Worm (Caenorhabditis elegans) whole organism, young adult: ENCODE data around the gene tba-9.

Source experiments
- B0019.2 ChIP-seq: fragments of 200-800 bp; sonication (Bioruptor generic); conservative IDR thresholded peaks from 2 replicates; pipeline ENCODE4 v1.3.6; 2022; ENCODE audit warnings: missing genetic modification reagents, missing genetic modification characterization, missing compliant biosample characterization
- D2030.7 ChIP-seq: fragments of 200-800 bp; sonication (Bioruptor generic); IDR thresholded peaks from 2 replicates; pipeline ENCODE4 v1.3.6; 2022; ENCODE audit warnings: missing genetic modification reagents, missing genetic modification characterization, missing compliant biosample characterization
- F10E7.11 ChIP-seq: sonication (generic microtip); optimal IDR thresholded peaks from 2 replicates; lab custom pipeline; 2017; ENCODE audit warnings: mild to moderate bottlenecking, missing genetic modification characterization, moderate library complexity, missing compliant biosample characterization
- F37B4.10 ChIP-seq: fragments of 200-800 bp; sonication (Bioruptor generic); IDR thresholded peaks from 2 replicates; pipeline ENCODE4 v1.3.6; 2022; ENCODE audit warnings: missing genetic modification characterization, missing compliant biosample characterization
- F39B2.1 ChIP-seq: fragments of 200-800 bp; sonication (Bioruptor generic); IDR thresholded peaks from 2 replicates; pipeline ENCODE4 v1.3.6; 2022; ENCODE audit warnings: missing genetic modification reagents, missing genetic modification characterization, missing compliant biosample characterization
- F49E8.2 ChIP-seq: sonication (generic microtip); optimal IDR thresholded peaks from 3 replicates; lab custom pipeline; 2017; ENCODE audit warnings: missing genetic modification characterization, mild to moderate bottlenecking, missing compliant biosample characterization, antibody characterized with exemption, moderate library complexity; ENCODE audit not compliant: insufficient read depth
- F52B5.7 ChIP-seq: sonication (generic microtip); optimal IDR thresholded peaks from 2 replicates; lab custom pipeline; 2016; ENCODE audit warnings: mild to moderate bottlenecking, missing genetic modification characterization, missing compliant biosample characterization
- F55B11.4 ChIP-seq: sonication (generic microtip); optimal IDR thresholded peaks from 2 replicates; lab custom pipeline; 2016; ENCODE audit warnings: missing compliant biosample characterization, missing genetic modification characterization, borderline replicate concordance; ENCODE audit not compliant: insufficient read depth
- F57C9.4 ChIP-seq: sonication (generic microtip); optimal IDR thresholded peaks from 2 replicates; lab custom pipeline; 2017; ENCODE audit warnings: mild to moderate bottlenecking, missing genetic modification characterization, missing compliant biosample characterization
- Y56A3A.18 ChIP-seq: fragments of 200-800 bp; sonication (Bioruptor generic); IDR thresholded peaks from 2 replicates; pipeline ENCODE4 v1.3.6; 2022; ENCODE audit warnings: missing genetic modification reagents, missing genetic modification characterization, missing compliant biosample characterization
- aptf-2 ChIP-seq: fragments of 200-800 bp; sonication (Bioruptor generic); conservative IDR thresholded peaks from 2 replicates; pipeline ENCODE4 v1.3.6; 2022; ENCODE audit warnings: missing genetic modification reagents, missing genetic modification characterization, missing compliant biosample characterization
- attf-3 ChIP-seq: fragments of 200-800 bp; sonication (Bioruptor generic); conservative IDR thresholded peaks from 2 replicates; pipeline ENCODE4 v1.3.6; 2022; ENCODE audit warnings: missing genetic modification reagents, missing genetic modification characterization, missing compliant biosample characterization
- ceh-27 ChIP-seq: fragments of 200-800 bp; sonication (Bioruptor generic); optimal IDR thresholded peaks from 2 replicates; lab custom pipeline; 2018; ENCODE audit warnings: mild to moderate bottlenecking, missing genetic modification characterization, moderate library complexity, missing compliant biosample characterization
- dox-1 ChIP-seq: fragments of 200-800 bp; sonication (Bioruptor generic); IDR thresholded peaks from 2 replicates; pipeline ENCODE4 v1.3.6; 2022; ENCODE audit warnings: missing genetic modification reagents, missing genetic modification characterization, missing compliant biosample characterization
- efl-1 ChIP-seq: fragments of 150-350 bp; optimal IDR thresholded peaks from 2 replicates; lab custom pipeline; 2014; ENCODE audit warnings: missing biosample characterization, missing genetic modification reagents, missing genetic modification characterization
- ets-4 ChIP-seq: fragments of 200-800 bp; sonication (Bioruptor generic); optimal IDR thresholded peaks from 2 replicates; lab custom pipeline; 2018; ENCODE audit warnings: mild to moderate bottlenecking, missing genetic modification characterization, missing compliant biosample characterization
- hrde-1 ChIP-seq: sonication (generic microtip); optimal IDR thresholded peaks from 2 replicates; lab custom pipeline; 2016; ENCODE audit warnings: missing genetic modification characterization, mild to moderate bottlenecking, missing compliant biosample characterization, moderate library complexity, missing genotype, missing genetic modification reagents, borderline replicate concordance
- lag-1 ChIP-seq: fragments of 200-800 bp; sonication (Bioruptor generic); IDR thresholded peaks from 2 replicates; pipeline ENCODE4 v1.3.6; 2022; ENCODE audit warnings: missing genetic modification reagents, missing genetic modification characterization, missing compliant biosample characterization
- lin-35 ChIP-seq, 3 experiments: fragments of 150-350 bp in 2 of 3; sonication (generic microtip) in 1 of 3; optimal IDR thresholded peaks; 2 replicates each; lab custom pipeline; 2014 to 2018; ENCODE audit warnings: missing biosample characterization in 3 of 3, missing genetic modification characterization in 3 of 3, missing genetic modification reagents in 3 of 3
- lsl-1 ChIP-seq: fragments of 200-800 bp; sonication (Bioruptor generic); optimal IDR thresholded peaks from 2 replicates; lab custom pipeline; 2018; ENCODE audit warnings: mild to moderate bottlenecking, missing genetic modification characterization, moderate library complexity, missing compliant biosample characterization
- madf-3 ChIP-seq: fragments of 200-800 bp; sonication (Bioruptor generic); IDR thresholded peaks from 2 replicates; pipeline ENCODE4 v1.3.6; 2022; ENCODE audit warnings: missing genetic modification reagents, missing genetic modification characterization, missing compliant biosample characterization
- mcd-1 ChIP-seq: fragments of 200-800 bp; sonication (Bioruptor generic); IDR thresholded peaks from 2 replicates; pipeline ENCODE4 v1.3.6; 2022; ENCODE audit warnings: missing genetic modification reagents, missing genetic modification characterization, missing compliant biosample characterization
- mel-28 ChIP-seq: sonication (generic microtip); optimal IDR thresholded peaks from 2 replicates; lab custom pipeline; 2016; ENCODE audit warnings: borderline replicate concordance, mild to moderate bottlenecking, missing genetic modification characterization, missing compliant biosample characterization
- nhr-120 ChIP-seq: fragments of 200-800 bp; sonication (Bioruptor generic); IDR thresholded peaks from 2 replicates; pipeline ENCODE4 v1.3.6; 2022; ENCODE audit warnings: missing genetic modification characterization, missing compliant biosample characterization
- nhr-179 ChIP-seq: sonication (generic microtip); optimal IDR thresholded peaks from 2 replicates; lab custom pipeline; 2016; ENCODE audit warnings: mild to moderate bottlenecking, missing genetic modification characterization, missing compliant biosample characterization
- nhr-80 ChIP-seq: sonication (generic microtip); optimal IDR thresholded peaks from 2 replicates; lab custom pipeline; 2016; ENCODE audit warnings: missing genetic modification characterization, missing compliant biosample characterization
- nhr-90 ChIP-seq: sonication (generic microtip); optimal IDR thresholded peaks from 2 replicates; lab custom pipeline; 2016; ENCODE audit warnings: missing genotype, mild to moderate bottlenecking, missing genetic modification characterization, missing compliant biosample characterization
- repo-1 ChIP-seq: sonication (generic microtip); optimal IDR thresholded peaks from 2 replicates; lab custom pipeline; 2017; ENCODE audit warnings: mild to moderate bottlenecking, missing genetic modification characterization, missing compliant biosample characterization
- tbx-9 ChIP-seq: sonication (generic microtip); optimal IDR thresholded peaks from 2 replicates; lab custom pipeline; 2016; ENCODE audit warnings: borderline replicate concordance, missing genetic modification characterization, inconsistent platforms, missing compliant biosample characterization
- tlf-1 ChIP-seq: fragments of 200-800 bp; sonication (Bioruptor generic); optimal IDR thresholded peaks from 2 replicates; lab custom pipeline; 2018; ENCODE audit warnings: mild to moderate bottlenecking, missing genetic modification characterization, missing compliant biosample characterization
- zfh-2 ChIP-seq: fragments of 200-800 bp; sonication (Bioruptor generic); conservative IDR thresholded peaks from 2 replicates; pipeline ENCODE4 v1.3.6; 2022; ENCODE audit warnings: missing genetic modification reagents, missing genetic modification characterization, missing compliant biosample characterization
- ztf-18 ChIP-seq: sonication (generic microtip); optimal IDR thresholded peaks from 2 replicates; lab custom pipeline; 2016; ENCODE audit warnings: missing genotype, mild to moderate bottlenecking, missing genetic modification characterization, missing compliant biosample characterization
- ztf-22 ChIP-seq: fragments of 200-800 bp; sonication (Bioruptor generic); optimal IDR thresholded peaks from 2 replicates; lab custom pipeline; 2018; ENCODE audit warnings: mild to moderate bottlenecking, missing genetic modification characterization, moderate library complexity, missing compliant biosample characterization

tba-9 gene

DNA sequence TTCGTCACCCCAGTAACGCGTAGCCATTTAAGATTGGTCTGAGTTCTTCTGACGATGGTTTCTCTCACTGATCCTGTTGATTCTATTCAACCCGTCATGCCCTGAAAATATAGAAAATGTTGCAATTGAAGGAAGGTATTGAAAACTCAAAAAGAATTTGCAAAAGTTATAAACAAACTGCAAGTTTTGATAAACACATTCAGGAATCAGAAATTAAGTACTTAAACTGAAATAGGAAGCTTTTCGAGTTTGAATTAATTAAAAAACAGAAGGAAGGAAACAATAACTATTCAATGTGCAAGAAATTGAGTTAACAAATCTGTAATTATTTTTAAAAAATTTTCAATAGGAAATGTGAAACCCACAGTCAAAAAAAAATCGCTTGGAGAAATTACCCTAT is 32.3 kb upstream of the tba-9 start, which contains the start of gene rgl-1:
rgl-1 (minus strand) TSS at position 101 of the 400 bp plus-strand sequence.
- TF ChIP-seq mel-28 (tag; lab: Kevin White, UChicago), result no peak
- TF ChIP-seq D2030.7, result no peak
- TF ChIP-seq ztf-22, result no peak
- TF ChIP-seq lag-1 (GFP tag; lab: Robert Waterston, UW), result no peak
- TF ChIP-seq hrde-1, result no peak
- no peak for TF ChIP-seq F52B5.7 (tag; lab: Kevin White, UChicago)
- TF ChIP-seq F57C9.4 (tag; lab: Kevin White, UChicago), result no peak
- no peak for TF ChIP-seq mcd-1 (GFP tag; lab: Robert Waterston, UW)
- no peak for TF ChIP-seq efl-1
- TF ChIP-seq Y56A3A.18 (GFP tag; lab: Robert Waterston, UW), result no peak
- no peak for TF ChIP-seq F39B2.1
- no peak for TF ChIP-seq ztf-18 (tag; lab: Kevin White, UChicago)
- no peak for TF ChIP-seq madf-3 (GFP tag; lab: Robert Waterston, UW)
- TF ChIP-seq lin-35 (GFP tag; optimal IDR thresholded peaks at IDR 0.05; lab: Kevin White, UChicago), result no peak
- no peak for TF ChIP-seq B0019.2
- no peak for TF ChIP-seq nhr-120
- no peak for TF ChIP-seq nhr-80
- no peak for TF ChIP-seq F55B11.4 (tag; lab: Kevin White, UChicago)
- TF ChIP-seq, all 124 proteins: peak for 0

DNA sequence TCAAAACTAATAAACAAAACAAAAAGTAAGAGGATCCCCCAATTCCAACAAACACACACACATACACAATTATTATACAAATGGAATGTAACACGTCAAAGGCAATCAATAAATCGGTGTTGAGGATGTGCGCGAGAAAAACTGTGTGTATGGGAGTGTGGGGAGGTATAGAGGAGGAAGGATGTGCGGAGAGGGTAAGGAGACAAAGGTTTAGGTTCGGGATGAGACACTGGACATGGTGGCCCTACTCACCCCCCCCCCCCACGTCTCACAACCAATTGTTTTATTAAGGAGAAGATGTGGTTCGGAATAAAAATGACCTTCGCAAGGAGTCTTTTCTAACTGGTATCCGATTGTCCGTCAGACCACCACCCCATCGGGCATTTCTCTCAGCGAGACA is 29.5 kb upstream of the tba-9 start:
- 0 out of 2 replicates have a peak, but pooled peaks have one; percentile 40 for TF ChIP-seq F37B4.10
- no peak for TF ChIP-seq nhr-179 (tag; lab: Kevin White, UChicago)
- TF ChIP-seq, all 124 proteins: peak for 1

DNA sequence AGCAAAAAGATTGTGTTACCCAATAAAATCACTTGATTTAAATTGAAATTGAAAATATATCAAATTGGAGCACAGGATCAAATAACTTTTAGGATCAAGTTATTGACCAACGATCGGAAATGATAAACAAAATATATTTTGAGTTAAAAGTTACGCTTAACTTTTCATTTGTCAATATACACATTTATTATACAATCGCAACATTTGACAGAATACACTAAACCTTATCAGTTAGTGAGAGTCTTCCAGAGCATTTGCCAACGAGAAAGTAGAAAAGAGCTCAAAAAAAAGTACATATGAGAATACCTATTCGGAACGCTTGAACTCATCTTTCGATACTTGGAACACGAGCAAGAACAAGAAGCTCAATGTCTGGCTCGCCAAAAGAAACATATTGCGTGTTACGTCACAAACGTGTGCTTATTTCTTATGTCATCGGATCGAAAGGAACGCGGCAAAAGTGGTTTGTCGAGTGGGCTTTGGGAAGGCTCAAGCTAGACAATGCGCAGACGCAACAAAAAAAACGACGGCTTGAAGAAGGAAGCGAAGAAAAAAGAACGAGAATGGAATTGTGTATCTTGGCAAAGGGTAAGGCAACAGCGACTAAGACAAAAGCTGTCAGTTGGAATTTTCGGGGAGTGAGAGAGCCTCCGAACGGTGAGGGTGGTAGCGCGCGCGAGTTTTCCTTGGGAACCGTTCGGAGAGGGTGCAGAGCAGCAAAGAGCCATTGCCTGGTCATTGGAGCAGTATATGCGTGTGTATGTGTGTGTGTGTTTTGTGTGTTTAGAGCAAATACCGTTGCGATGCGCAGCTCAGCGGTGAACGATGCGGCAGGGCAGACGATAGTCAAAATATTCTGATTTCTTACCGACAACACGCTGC is 26.0 kb upstream of the tba-9 start:
- TF ChIP-seq zfh-2 (GFP tag; lab: Robert Waterston, UW) (peak; percentile 77), attf-3 (no peak), ceh-27 (GFP tag; lab: Kevin White, UChicago) (peak; percentile 17)

DNA sequence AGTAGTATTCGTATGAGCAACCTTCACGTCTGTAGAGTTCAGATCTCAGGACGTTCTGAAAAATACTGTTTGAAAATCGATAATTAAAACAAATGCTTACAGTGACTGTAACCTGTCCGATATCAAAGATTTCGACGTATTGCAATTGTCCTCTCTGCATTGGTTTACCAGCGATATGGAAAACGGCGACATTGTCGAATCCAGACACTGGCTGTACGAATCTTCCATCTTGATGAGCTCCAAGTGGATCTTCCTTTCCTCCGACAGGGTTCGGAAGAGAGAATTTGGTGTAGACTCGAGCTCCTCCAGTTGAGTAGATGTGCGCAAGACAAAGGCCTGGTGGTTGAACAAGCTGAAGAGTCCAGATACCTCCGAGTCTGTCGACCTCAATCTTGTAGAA is 23.9 kb upstream of the tba-9 start:
- TF ChIP-seq D2030.7, result no peak

DNA sequence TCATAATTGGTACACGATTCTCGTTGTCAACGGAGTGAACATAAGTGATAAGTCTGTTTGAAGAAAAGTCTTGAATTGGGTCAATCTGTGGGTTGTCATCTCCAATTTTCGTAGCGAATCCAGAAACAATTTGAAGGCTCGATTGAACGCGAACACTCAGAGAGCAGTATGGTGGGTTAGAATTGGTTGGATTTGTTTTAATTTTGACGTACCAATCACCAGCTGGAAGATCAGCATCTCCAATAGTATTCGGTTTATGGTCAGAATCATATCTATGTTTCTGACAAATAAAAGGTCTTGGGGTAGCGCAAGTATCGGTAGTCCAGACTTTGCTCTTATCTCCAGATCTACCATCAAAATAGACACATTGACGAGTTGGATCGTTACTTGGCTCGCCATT is 22.0 kb upstream of the tba-9 start:
- TF ChIP-seq F49E8.2 (tag; lab: Kevin White, UChicago) (no peak), mel-28 (tag; lab: Kevin White, UChicago) (no peak), F10E7.11 (tag; lab: Kevin White, UChicago) (no peak), F37B4.10 (no peak), tbx-9 (tag; lab: Kevin White, UChicago) (no peak), nhr-90 (tag; lab: Kevin White, UChicago) (no peak)

DNA sequence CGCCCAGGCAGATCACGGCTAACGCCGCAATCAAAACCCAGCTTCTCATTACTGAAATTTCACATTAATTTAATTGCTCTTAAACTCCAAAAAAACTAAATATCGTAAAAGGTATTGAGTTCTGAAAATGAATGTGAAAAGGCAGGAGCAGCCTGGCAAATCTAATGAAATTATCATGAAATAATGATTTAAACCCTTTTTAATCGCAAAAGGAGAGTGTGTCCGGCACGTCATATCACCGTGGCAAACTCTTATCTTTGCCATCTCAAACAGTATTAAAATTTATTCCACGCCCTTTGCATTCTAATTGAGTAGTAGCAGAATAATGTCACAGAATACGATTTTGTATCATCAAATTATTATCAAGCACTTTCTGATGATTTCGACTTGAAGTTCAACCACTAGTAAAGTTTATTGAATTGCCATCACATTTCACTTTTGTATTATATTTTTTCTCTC is 17.2 kb upstream of the tba-9 start, which contains the start of gene F28B4.3:
F28B4.3 (minus strand) TSS at position 51 of the 459 bp plus-strand sequence.
- no peak for TF ChIP-seq aptf-2
- no peak for TF ChIP-seq lin-35 (GFP tag; optimal IDR thresholded peaks at IDR 0.05; lab: Kevin White, UChicago)
- TF ChIP-seq lsl-1 (GFP tag; lab: Kevin White, UChicago), result no peak
- TF ChIP-seq ets-4, result peak; percentile 54
- peak; percentile 78 for TF ChIP-seq repo-1 (tag; lab: Kevin White, UChicago)
- TF ChIP-seq nhr-80, result peak; percentile 96
- 0 out of 2 replicates have a peak, but pooled peaks have one; percentile 27 for TF ChIP-seq dox-1 (GFP tag; lab: Robert Waterston, UW)
- TF ChIP-seq tlf-1 (GFP tag; lab: Kevin White, UChicago), result no peak
- TF ChIP-seq, all 124 proteins: peak for 4
